Worm (Caenorhabditis elegans) whole organism, midembryonic: ENCODE results near the gene Y53F4B.24.

Experiments
- T22C8.4 ChIP-seq: fragments of 200-800 bp; sonication (Bioruptor generic); IDR thresholded peaks from 2 replicates; pipeline ENCODE4 v1.3.6; 2022; ENCODE audit warnings: missing genetic modification characterization, missing compliant biosample characterization
- klf-2 ChIP-seq: fragments of 200-800 bp; sonication (Bioruptor generic); conservative IDR thresholded peaks from 2 replicates; pipeline ENCODE4 v1.3.6; 2022; ENCODE audit warnings: missing genetic modification reagents, missing genetic modification characterization, missing compliant biosample characterization
- med-1 ChIP-seq: sonication (generic microtip); optimal IDR thresholded peaks from 2 replicates; lab custom pipeline; 2017; ENCODE audit warnings: missing genetic modification characterization, mild to moderate bottlenecking, missing compliant biosample characterization, antibody characterized with exemption, missing genetic modification reagents; ENCODE audit not compliant: insufficient read depth
- ref-1 ChIP-seq: fragments of 200-800 bp; sonication (Bioruptor generic); conservative IDR thresholded peaks from 2 replicates; pipeline ENCODE4 v1.3.6; 2022; ENCODE audit warnings: missing genetic modification reagents, missing genetic modification characterization, missing compliant biosample characterization
- tab-1 ChIP-seq: fragments of 200-800 bp; sonication (Bioruptor generic); IDR thresholded peaks from 2 replicates; pipeline ENCODE4 v1.3.6; 2022; ENCODE audit warnings: missing genetic modification characterization, missing compliant biosample characterization
- ztf-29 ChIP-seq: fragments of 200-800 bp; sonication (Bioruptor generic); IDR thresholded peaks from 2 replicates; pipeline ENCODE4 v1.3.6; 2022; ENCODE audit warnings: missing genetic modification reagents, missing genetic modification characterization, missing compliant biosample characterization

DNA sequence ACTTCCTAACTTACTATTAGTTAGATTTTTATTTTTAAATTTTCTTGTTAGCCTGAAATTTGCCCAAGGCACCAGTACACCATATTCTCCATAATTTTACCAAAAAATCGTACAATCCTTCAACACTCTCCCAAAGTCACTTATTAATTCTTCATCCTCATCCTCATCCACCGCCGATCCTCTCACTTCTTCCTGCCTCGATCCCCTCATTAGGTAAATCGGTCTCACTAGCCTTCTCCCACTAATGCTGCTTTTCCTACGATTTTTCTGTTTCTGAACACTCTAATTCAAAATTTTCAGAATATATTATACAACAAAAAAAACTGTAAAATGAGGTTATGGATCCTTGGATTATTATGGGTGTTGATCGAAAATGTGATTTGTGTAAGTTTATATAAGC, 1.7 kb upstream of the Y53F4B.24 start, which contains the start of gene Y53F4B.25:
- TF ChIP-seq ztf-29 (GFP tag; lab: Robert Waterston, UW): no peak
- TF ChIP-seq klf-2 (GFP tag; lab: Robert Waterston, UW): no peak
- TF ChIP-seq tab-1 (GFP tag; lab: Robert Waterston, UW): no peak
- TF ChIP-seq T22C8.4 (GFP tag; lab: Robert Waterston, UW): no peak
- no peak for TF ChIP-seq ref-1 (GFP tag; lab: Robert Waterston, UW)
- TF ChIP-seq med-1 (GFP tag; lab: Kevin White, UChicago): no peak
